Worm (Caenorhabditis elegans) whole organism, L4 larva: ENCODE results near the gene pde-12.

Experiments
- F26F4.8 ChIP-seq: fragments of 200-800 bp; sonication (Bioruptor generic); conservative IDR thresholded peaks from 2 replicates; pipeline ENCODE4 v1.3.6; 2022; ENCODE audit warnings: missing genetic modification characterization, missing compliant biosample characterization
- R02D3.7 ChIP-seq: fragments of 150-350 bp; sonication (generic microtip); optimal IDR thresholded peaks from 3 replicates; lab custom pipeline; 2014; ENCODE audit warnings: missing biosample characterization, missing genetic modification characterization
- Y48G9A.11 ChIP-seq: fragments of 200-800 bp; sonication (Bioruptor generic); IDR thresholded peaks from 2 replicates; pipeline ENCODE4 v1.3.6; 2022; ENCODE audit warnings: missing genetic modification reagents, missing genetic modification characterization, missing compliant biosample characterization
- Y75B8A.6 ChIP-seq: fragments of 200-800 bp; sonication (Bioruptor generic); IDR thresholded peaks from 2 replicates; pipeline ENCODE4 v1.3.6; 2022; ENCODE audit warnings: missing genetic modification reagents, missing genetic modification characterization, missing compliant biosample characterization
- ZK337.2 ChIP-seq: fragments of 200-800 bp; sonication (Bioruptor generic); IDR thresholded peaks from 2 replicates; pipeline ENCODE4 v1.3.6; 2022; ENCODE audit warnings: missing genetic modification reagents, missing genetic modification characterization, missing compliant biosample characterization
- ama-1 ChIP-seq: fragments of 150-350 bp; optimal IDR thresholded peaks from 2 replicates; lab custom pipeline; 2014; ENCODE audit warnings: inconsistent platforms, mixed read lengths
- ceh-20 ChIP-seq: fragments of 200-800 bp; sonication (Bioruptor generic); IDR thresholded peaks from 2 replicates; pipeline ENCODE4 v1.3.6; 2022; ENCODE audit warnings: missing genetic modification reagents, missing genetic modification characterization, missing compliant biosample characterization
- ceh-44 ChIP-seq: fragments of 200-800 bp; sonication (Bioruptor generic); IDR thresholded peaks from 2 replicates; pipeline ENCODE4 v1.3.6; 2022; ENCODE audit warnings: missing genetic modification reagents, missing genetic modification characterization, missing compliant biosample characterization
- ceh-82 ChIP-seq: sonication (generic microtip); optimal IDR thresholded peaks from 2 replicates; lab custom pipeline; 2017; ENCODE audit warnings: missing biosample characterization, missing genetic modification characterization
- ces-1 ChIP-seq: fragments of 150-350 bp; sonication (generic microtip); optimal IDR thresholded peaks from 4 replicates; lab custom pipeline; 2014; ENCODE audit warnings: missing biosample characterization, missing genetic modification reagents, missing genetic modification characterization
- daf-16 ChIP-seq, 3 experiments: sonication (generic microtip); optimal IDR thresholded peaks; 2 replicates each; lab custom pipeline; 2016 to 2017; ENCODE audit warnings: missing genetic modification characterization in 3 of 3, missing genetic modification reagents in 3 of 3, mild to moderate bottlenecking in 2 of 3, missing compliant biosample characterization in 2 of 3, missing biosample characterization in 1 of 3, moderate library complexity in 1 of 3
- daf-19 ChIP-seq: fragments of 200-800 bp; sonication (Bioruptor generic); conservative IDR thresholded peaks from 2 replicates; pipeline ENCODE4 v1.3.6; 2022; ENCODE audit warnings: missing genetic modification characterization, missing compliant biosample characterization
- daf-8 ChIP-seq: fragments of 200-800 bp; sonication (Bioruptor generic); IDR thresholded peaks from 2 replicates; pipeline ENCODE4 v1.3.6; 2022; ENCODE audit warnings: missing genetic modification characterization, missing compliant biosample characterization
- dmd-6 ChIP-seq: fragments of 200-800 bp; sonication (Bioruptor generic); IDR thresholded peaks from 2 replicates; pipeline ENCODE4 v1.3.6; 2022; ENCODE audit warnings: missing genetic modification reagents, missing genetic modification characterization, missing compliant biosample characterization
- dmd-9 ChIP-seq: fragments of 200-800 bp; sonication (Bioruptor generic); IDR thresholded peaks from 2 replicates; pipeline ENCODE4 v1.3.6; 2022; ENCODE audit warnings: missing genetic modification reagents, missing genetic modification characterization, missing compliant biosample characterization
- dve-1 ChIP-seq: sonication (generic microtip); optimal IDR thresholded peaks from 2 replicates; lab custom pipeline; 2017; ENCODE audit warnings: antibody characterized with exemption, mild to moderate bottlenecking, missing genetic modification characterization, missing compliant biosample characterization; ENCODE audit not compliant: insufficient read depth
- egl-43 ChIP-seq: fragments of 200-800 bp; sonication (Bioruptor generic); IDR thresholded peaks from 2 replicates; pipeline ENCODE4 v1.3.6; 2022; ENCODE audit warnings: missing genetic modification reagents, missing genetic modification characterization, missing compliant biosample characterization
- fkh-10 ChIP-seq: fragments of 150-350 bp; optimal IDR thresholded peaks from 2 replicates; lab custom pipeline; 2014; ENCODE audit warnings: missing biosample characterization, missing genetic modification reagents, missing genetic modification characterization
- gei-8 ChIP-seq: fragments of 200-800 bp; sonication (Bioruptor generic); optimal IDR thresholded peaks from 2 replicates; lab custom pipeline; 2018; ENCODE audit warnings: mild to moderate bottlenecking, missing genetic modification characterization, missing compliant biosample characterization
- hif-1 ChIP-seq, 2 experiments: sonication (generic microtip); optimal IDR thresholded peaks; 2 replicates each; lab custom pipeline; 2016 to 2017; ENCODE audit warnings: missing compliant biosample characterization in 2 of 2, missing genetic modification characterization in 2 of 2, missing genetic modification reagents in 2 of 2, missing genotype in 2 of 2, mild to moderate bottlenecking in 1 of 2
- hmg-1.1 ChIP-seq: fragments of 200-800 bp; sonication (Bioruptor generic); IDR thresholded peaks from 2 replicates; pipeline ENCODE4 v1.3.6; 2022; ENCODE audit warnings: missing genetic modification reagents, missing genetic modification characterization, missing compliant biosample characterization
- lin-1 ChIP-seq: fragments of 200-800 bp; sonication (Bioruptor generic); IDR thresholded peaks from 2 replicates; pipeline ENCODE4 v1.3.6; 2022; ENCODE audit warnings: missing genetic modification reagents, missing genetic modification characterization, missing compliant biosample characterization
- lin-39 ChIP-seq: fragments of 150-350 bp; optimal IDR thresholded peaks from 2 replicates; lab custom pipeline; 2014; ENCODE audit warnings: missing biosample characterization, missing genetic modification reagents, missing genetic modification characterization
- mdl-1 ChIP-seq, 2 experiments: fragments of 150-350 bp in 1 of 2; sonication (generic microtip) in 1 of 2; optimal IDR thresholded peaks; 2 replicates each; lab custom pipeline; 2014 to 2017; ENCODE audit warnings: missing biosample characterization in 2 of 2, missing genetic modification characterization in 2 of 2
- mdt-29 ChIP-seq: fragments of 200-800 bp; sonication (Bioruptor generic); IDR thresholded peaks from 2 replicates; pipeline ENCODE4 v1.3.6; 2022; ENCODE audit warnings: missing genetic modification reagents, missing genetic modification characterization, missing compliant biosample characterization
- mep-1 ChIP-seq: fragments of 150-350 bp; sonication (generic microtip); optimal IDR thresholded peaks from 3 replicates; lab custom pipeline; 2014; ENCODE audit warnings: missing biosample characterization, missing genetic modification characterization
- mes-2 ChIP-seq: sonication (generic microtip); optimal IDR thresholded peaks from 2 replicates; lab custom pipeline; 2016; ENCODE audit warnings: missing genotype, mild to moderate bottlenecking, missing genetic modification characterization, missing compliant biosample characterization; ENCODE audit not compliant: poor library complexity, severe bottlenecking
- mxl-2 ChIP-seq: fragments of 200-800 bp; sonication (Bioruptor generic); conservative IDR thresholded peaks from 2 replicates; pipeline ENCODE4 v1.3.6; 2022; ENCODE audit warnings: missing genetic modification reagents, missing genetic modification characterization, missing compliant biosample characterization
- nhr-10 ChIP-seq: fragments of 150-350 bp; optimal IDR thresholded peaks from 2 replicates; lab custom pipeline; 2014; ENCODE audit warnings: missing biosample characterization, missing genetic modification characterization
- nhr-111 ChIP-seq: fragments of 200-800 bp; sonication (Bioruptor generic); optimal IDR thresholded peaks from 2 replicates; lab custom pipeline; 2018; ENCODE audit warnings: mild to moderate bottlenecking, missing genetic modification characterization, missing compliant biosample characterization
- nhr-25 ChIP-seq: sonication (generic microtip); optimal IDR thresholded peaks from 2 replicates; lab custom pipeline; 2017; ENCODE audit warnings: missing genetic modification characterization, mild to moderate bottlenecking, missing compliant biosample characterization, antibody characterized with exemption, moderate library complexity, borderline replicate concordance; ENCODE audit not compliant: insufficient read depth
- nhr-28 ChIP-seq: fragments of 150-350 bp; optimal IDR thresholded peaks from 2 replicates; lab custom pipeline; 2014; ENCODE audit warnings: missing biosample characterization, missing genetic modification characterization
- nhr-42 ChIP-seq: fragments of 200-800 bp; sonication (Bioruptor generic); IDR thresholded peaks from 2 replicates; pipeline ENCODE4 v1.3.6; 2022; ENCODE audit warnings: missing genetic modification characterization, missing compliant biosample characterization
- nhr-48 ChIP-seq: sonication (generic microtip); optimal IDR thresholded peaks from 2 replicates; lab custom pipeline; 2016; ENCODE audit warnings: mild to moderate bottlenecking, missing genetic modification characterization, missing compliant biosample characterization
- nhr-6 ChIP-seq: fragments of 150-350 bp; optimal IDR thresholded peaks from 2 replicates; lab custom pipeline; 2014; ENCODE audit warnings: missing biosample characterization, missing genetic modification characterization
- nhr-76 ChIP-seq: fragments of 150-350 bp; optimal IDR thresholded peaks from 2 replicates; lab custom pipeline; 2014; ENCODE audit warnings: missing biosample characterization, missing genetic modification characterization
- nhr-77 ChIP-seq: fragments of 150-350 bp; optimal IDR thresholded peaks from 2 replicates; lab custom pipeline; 2014; ENCODE audit warnings: missing biosample characterization, missing genetic modification characterization
- php-3 ChIP-seq: fragments of 200-800 bp; sonication (Bioruptor generic); IDR thresholded peaks from 2 replicates; pipeline ENCODE4 v1.3.6; 2022; ENCODE audit warnings: missing genetic modification reagents, missing genetic modification characterization, missing compliant biosample characterization
- pqm-1 ChIP-seq: sonication (generic microtip); optimal IDR thresholded peaks from 2 replicates; lab custom pipeline; 2017; ENCODE audit warnings: missing biosample characterization, missing genetic modification characterization
- skn-1 ChIP-seq: fragments of 150-350 bp; optimal IDR thresholded peaks from 2 replicates; lab custom pipeline; 2014; ENCODE audit warnings: missing biosample characterization, missing genetic modification characterization
- spr-3 ChIP-seq: fragments of 200-800 bp; sonication (Bioruptor generic); optimal IDR thresholded peaks from 2 replicates; lab custom pipeline; 2018; ENCODE audit warnings: mild to moderate bottlenecking, missing genetic modification characterization, missing compliant biosample characterization
- tag-97 ChIP-seq: fragments of 200-800 bp; sonication (Bioruptor generic); IDR thresholded peaks from 2 replicates; pipeline ENCODE4 v1.3.6; 2022; ENCODE audit warnings: missing genetic modification characterization, missing compliant biosample characterization
- unc-130 ChIP-seq: sonication (generic microtip); optimal IDR thresholded peaks from 2 replicates; lab custom pipeline; 2016; ENCODE audit warnings: missing genetic modification reagents, missing genetic modification characterization, missing compliant biosample characterization
- vab-7 ChIP-seq: fragments of 200-800 bp; sonication (Bioruptor generic); IDR thresholded peaks from 2 replicates; pipeline ENCODE4 v1.3.6; 2022; ENCODE audit warnings: missing genetic modification reagents, missing genetic modification characterization, missing compliant biosample characterization
- zfp-3 ChIP-seq: fragments of 200-800 bp; sonication (Bioruptor generic); conservative IDR thresholded peaks from 2 replicates; pipeline ENCODE4 v1.3.6; 2022; ENCODE audit warnings: missing genetic modification reagents, missing genetic modification characterization, missing compliant biosample characterization
- zip-11 ChIP-seq: fragments of 200-800 bp; sonication (Bioruptor generic); IDR thresholded peaks from 2 replicates; pipeline ENCODE4 v1.3.6; 2022; ENCODE audit warnings: missing genetic modification characterization, missing compliant biosample characterization
- ztf-7 ChIP-seq: fragments of 150-350 bp; optimal IDR thresholded peaks from 2 replicates; lab custom pipeline; 2014; ENCODE audit warnings: missing biosample characterization, missing genetic modification characterization

pde-12 gene

DNA sequence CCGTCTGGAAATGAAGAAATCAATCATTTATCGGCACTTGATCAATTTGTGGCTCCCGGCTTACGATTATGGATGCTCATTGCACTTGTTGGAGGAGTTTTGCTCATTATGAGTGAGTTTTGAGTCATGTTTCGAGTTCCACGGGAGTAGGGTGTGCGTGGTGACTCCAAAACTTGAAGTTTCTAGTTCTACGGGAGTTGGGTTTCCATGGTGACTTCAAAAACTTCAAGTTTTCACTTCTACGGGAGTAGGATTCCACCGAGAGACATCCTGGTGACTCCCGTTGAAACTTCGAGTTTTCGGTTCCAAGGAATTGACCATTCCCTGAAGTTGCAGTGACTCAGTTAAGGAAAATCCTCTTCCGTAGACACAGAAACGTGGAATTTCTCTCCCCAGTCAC lies 12.0 kb upstream of the pde-12 start (continued):
- no peak for TF ChIP-seq gei-8 (GFP tag; lab: Kevin White, UChicago)
- TF ChIP-seq nhr-6 (tag; lab: Kevin White, UChicago) = no peak
- TF ChIP-seq tag-97 (GFP tag; lab: Robert Waterston, UW) = 0 out of 2 replicates have a peak, but pooled peaks have one; percentile 57
- 0 out of 2 replicates have a peak, but pooled peaks have one; percentile 29 for TF ChIP-seq mdt-29
- TF ChIP-seq Y75B8A.6 (GFP tag; lab: Robert Waterston, UW) = no peak
- no peak for TF ChIP-seq ztf-7 (tag; lab: Kevin White, UChicago)
- TF ChIP-seq daf-19 (GFP tag; lab: Robert Waterston, UW) = no peak
- no peak for TF ChIP-seq ceh-82 (tag; lab: Kevin White, UChicago)
- TF ChIP-seq daf-16 (GFP tag; optimal IDR thresholded peaks at IDR 0.05; lab: Kevin White, UChicago) = no peak
- no peak for TF ChIP-seq daf-16 (tag; optimal IDR thresholded peaks at IDR 0.05; lab: Kevin White, UChicago)
- TF ChIP-seq nhr-111 = no peak
- TF ChIP-seq dve-1 (tag; lab: Kevin White, UChicago) = no peak
- TF ChIP-seq nhr-28 (tag; lab: Kevin White, UChicago) = no peak
- no peak for TF ChIP-seq spr-3 (GFP tag; lab: Kevin White, UChicago)
- no peak for TF ChIP-seq daf-8 (GFP tag; lab: Robert Waterston, UW)
- TF ChIP-seq nhr-42 (GFP tag; lab: Robert Waterston, UW) = 0 out of 2 replicates have a peak, but pooled peaks have one; percentile 52
- TF ChIP-seq skn-1 = no peak
- peak; percentile 77 for TF ChIP-seq unc-130 (GFP tag; lab: Kevin White, UChicago)
- TF ChIP-seq dmd-9 (GFP tag; lab: Robert Waterston, UW) = peak; percentile 65; the same call in 1 of the 2 replicates
- no peak for TF ChIP-seq php-3 (GFP tag; lab: Robert Waterston, UW)
- no peak for TF ChIP-seq fkh-10 (GFP tag; lab: Kevin White, UChicago)
- peak; percentile 22; the same call in 1 of the 2 replicates for TF ChIP-seq dmd-6
- no peak for TF ChIP-seq zfp-3 (GFP tag; lab: Robert Waterston, UW)
- peak in 1 of 2 experiments; percentile 72 for TF ChIP-seq hif-1 (tag; optimal IDR thresholded peaks at IDR 0.05; lab: Kevin White, UChicago)
- TF ChIP-seq ceh-20 (GFP tag; lab: Robert Waterston, UW) = no peak
- TF ChIP-seq ZK337.2 (GFP tag; lab: Robert Waterston, UW) = peak; percentile 57; the same call in 1 of the 2 replicates
- no peak for TF ChIP-seq nhr-76 (tag; lab: Kevin White, UChicago)
- no peak for TF ChIP-seq ama-1 (lab: Kevin White, UChicago)
- TF ChIP-seq mdl-1 (tag; optimal IDR thresholded peaks at IDR 0.05; lab: Kevin White, UChicago) = no peak
- TF ChIP-seq pqm-1 = no peak
- no peak for TF ChIP-seq lin-39
- TF ChIP-seq mxl-2 (GFP tag; lab: Robert Waterston, UW) = no peak
- no peak for TF ChIP-seq egl-43 (GFP tag; lab: Robert Waterston, UW)
- peak; percentile 51; the same call in 1 of the 2 replicates for TF ChIP-seq Y48G9A.11 (GFP tag; lab: Robert Waterston, UW)
- TF ChIP-seq ceh-44 (GFP tag; lab: Robert Waterston, UW) = peak; percentile 78
- TF ChIP-seq lin-1 (GFP tag; lab: Robert Waterston, UW) = no peak
- TF ChIP-seq zip-11 (GFP tag; lab: Robert Waterston, UW) = no peak
- no peak for TF ChIP-seq nhr-25 (tag; lab: Kevin White, UChicago)
- 0 out of 2 replicates have a peak, but pooled peaks have one; percentile 55 for TF ChIP-seq vab-7
- no peak for TF ChIP-seq nhr-48 (tag; lab: Kevin White, UChicago)
- TF ChIP-seq nhr-77 = no peak
- TF ChIP-seq hmg-1.1 = 0 out of 2 replicates have a peak, but pooled peaks have one; percentile 20
- TF ChIP-seq F26F4.8 (GFP tag; lab: Robert Waterston, UW) = no peak
- TF ChIP-seq mep-1 (tag; lab: Kevin White, UChicago) = no peak
- TF ChIP-seq R02D3.7 (tag; lab: Kevin White, UChicago) = no peak
- TF ChIP-seq mes-2 = peak; percentile 90
- no peak for TF ChIP-seq nhr-10
- no peak for TF ChIP-seq ces-1
